Worm (Caenorhabditis elegans) whole organism, dauer: ENCODE data around the gene srbc-20.

Source experiments
- unc-62 ChIP-seq: sonication (generic microtip); optimal IDR thresholded peaks from 2 replicates; lab custom pipeline; 2017; ENCODE audit warnings: missing biosample characterization, missing genetic modification reagents, missing genetic modification characterization

Gene srbc-20

ce11 chrV:2175242-2175641 is 28.3 kb downstream of the srbc-20 start, which contains the start of gene C45H4.18:
TSS of gene C45H4.18 (plus strand) at chrV:2175542.
- TF ChIP-seq unc-62 (GFP tag; lab: Kevin White, UChicago) = no peak

ce11 chrV:2177307-2177764 is 30.4 kb downstream of the srbc-20 start, which contains the start of gene srbc-17:
TSS of gene srbc-17 (plus strand) at chrV:2177714.
- no peak for TF ChIP-seq unc-62 (GFP tag; lab: Kevin White, UChicago)

- no peak for TF ChIP-seq unc-62 (GFP tag; lab: Kevin White, UChicago)
These were observed 32.3 kb downstream of the srbc-20 start, which contains the start of gene cyp-33C1 for ce11 chrV:2179214-2179613. TSS of gene cyp-33C1 (plus strand) at chrV:2179514.

- TF ChIP-seq unc-62 (GFP tag; lab: Kevin White, UChicago) = no peak
These were observed 34.8 kb downstream of the srbc-20 start, which contains the start of gene srbc-16 for ce11 chrV:2181738-2182137. TSS of gene srbc-16 (plus strand) at chrV:2182038.

- TF ChIP-seq unc-62 (GFP tag; lab: Kevin White, UChicago) = no peak
These were observed 36.3 kb downstream of the srbc-20 start, which contains the start of gene cyp-33C2 for ce11 chrV:2183162-2183561. TSS of gene cyp-33C2 (plus strand) at chrV:2183488.

ce11 chrV:2185486-2185885 is 38.6 kb downstream of the srbc-20 start:
- TF ChIP-seq unc-62 (GFP tag; lab: Kevin White, UChicago) = no peak

- TF ChIP-seq unc-62 (GFP tag; lab: Kevin White, UChicago) = no peak
These were observed 41.0 kb downstream of the srbc-20 start, which contains the start of gene Y5H2B.3 for ce11 chrV:2187864-2188345. TSS of gene Y5H2B.3 (plus strand) at chrV:2188295.

ce11 chrV:2190383-2190782 is 43.5 kb downstream of the srbc-20 start:
- TF ChIP-seq unc-62 (GFP tag; lab: Kevin White, UChicago) = no peak

ce11 chrV:2191122-2191521 is 44.2 kb downstream of the srbc-20 start, which contains the start of gene srbc-42:
TSS of gene srbc-42 (minus strand) at chrV:2191222.
- no peak for TF ChIP-seq unc-62 (GFP tag; lab: Kevin White, UChicago)

ce11 chrV:2192117-2192516 is 45.2 kb downstream of the srbc-20 start, which contains the start of gene nhr-13:
TSS of gene nhr-13 (plus strand) at chrV:2192485.
- TF ChIP-seq unc-62 (GFP tag; lab: Kevin White, UChicago) = no peak
